Worm (Caenorhabditis elegans) whole organism, young adult: ENCODE data around the gene F08F8.11.

Source experiments
- F37B4.10 ChIP-seq: fragments of 200-800 bp; sonication (Bioruptor generic); IDR thresholded peaks from 2 replicates; pipeline ENCODE4 v1.3.6; 2022; ENCODE audit warnings: missing genetic modification characterization, missing compliant biosample characterization
- F39B2.1 ChIP-seq: fragments of 200-800 bp; sonication (Bioruptor generic); IDR thresholded peaks from 2 replicates; pipeline ENCODE4 v1.3.6; 2022; ENCODE audit warnings: missing genetic modification reagents, missing genetic modification characterization, missing compliant biosample characterization
- F55B11.4 ChIP-seq: sonication (generic microtip); optimal IDR thresholded peaks from 2 replicates; lab custom pipeline; 2016; ENCODE audit warnings: missing compliant biosample characterization, missing genetic modification characterization, borderline replicate concordance; ENCODE audit not compliant: insufficient read depth
- K12H6.12 ChIP-seq: fragments of 200-800 bp; sonication (Bioruptor generic); optimal IDR thresholded peaks from 2 replicates; lab custom pipeline; 2018; ENCODE audit warnings: mild to moderate bottlenecking, missing genetic modification characterization, missing compliant biosample characterization
- T07F8.4 ChIP-seq: sonication (generic microtip); optimal IDR thresholded peaks from 2 replicates; lab custom pipeline; 2016; ENCODE audit warnings: mild to moderate bottlenecking, missing genetic modification characterization, moderate library complexity, missing compliant biosample characterization
- Y53G8AR.9 ChIP-seq: fragments of 200-800 bp; sonication (Bioruptor generic); conservative IDR thresholded peaks from 2 replicates; pipeline ENCODE4 v1.3.6; 2022; ENCODE audit warnings: missing genetic modification reagents, missing genetic modification characterization, missing compliant biosample characterization
- Y67H2A.10 ChIP-seq: fragments of 200-800 bp; sonication (Bioruptor generic); conservative IDR thresholded peaks from 2 replicates; pipeline ENCODE4 v1.3.6; 2022; ENCODE audit warnings: missing genetic modification reagents, missing genetic modification characterization, missing compliant biosample characterization
- athp-1 ChIP-seq: sonication (generic microtip); optimal IDR thresholded peaks from 2 replicates; lab custom pipeline; 2017; ENCODE audit warnings: mild to moderate bottlenecking, missing genetic modification characterization, missing compliant biosample characterization
- attf-6 ChIP-seq: fragments of 200-800 bp; sonication (Bioruptor generic); IDR thresholded peaks from 2 replicates; pipeline ENCODE4 v1.3.6; 2022; ENCODE audit warnings: missing genetic modification reagents, missing genetic modification characterization, missing compliant biosample characterization
- cebp-1 ChIP-seq, 2 experiments: fragments of 200-800 bp in 1 of 2; sonication (Bioruptor generic) in 1 of 2; sonication (generic microtip) in 1 of 2; IDR thresholded peaks in 1 of 2; optimal IDR thresholded peaks in 1 of 2; 2 replicates each; pipeline versions ENCODE4 v1.3.6 to Lab custom; 2017 to 2022; ENCODE audit warnings: missing compliant biosample characterization in 2 of 2, missing genetic modification characterization in 2 of 2, mild to moderate bottlenecking in 1 of 2, missing genetic modification reagents in 1 of 2, moderate library complexity in 1 of 2
- ceh-100 ChIP-seq: fragments of 200-800 bp; sonication (Bioruptor generic); IDR thresholded peaks from 2 replicates; pipeline ENCODE4 v1.3.6; 2022; ENCODE audit warnings: missing genetic modification reagents, missing genetic modification characterization, missing compliant biosample characterization
- ceh-79 ChIP-seq: sonication (generic microtip); optimal IDR thresholded peaks from 2 replicates; lab custom pipeline; 2017; ENCODE audit warnings: mild to moderate bottlenecking, missing genetic modification characterization, missing compliant biosample characterization
- die-1 ChIP-seq: sonication (generic microtip); optimal IDR thresholded peaks from 2 replicates; lab custom pipeline; 2016; ENCODE audit warnings: missing genotype, mild to moderate bottlenecking, missing genetic modification characterization, missing compliant biosample characterization
- dpff-1 ChIP-seq: sonication (generic microtip); optimal IDR thresholded peaks from 2 replicates; lab custom pipeline; 2017; ENCODE audit warnings: mild to moderate bottlenecking, missing genetic modification characterization, missing compliant biosample characterization
- dpl-1 ChIP-seq: fragments of 150-350 bp; optimal IDR thresholded peaks from 2 replicates; lab custom pipeline; 2014; ENCODE audit warnings: missing biosample characterization, missing genetic modification reagents, missing genetic modification characterization
- efl-1 ChIP-seq: fragments of 150-350 bp; optimal IDR thresholded peaks from 2 replicates; lab custom pipeline; 2014; ENCODE audit warnings: missing biosample characterization, missing genetic modification reagents, missing genetic modification characterization
- ets-4 ChIP-seq: fragments of 200-800 bp; sonication (Bioruptor generic); optimal IDR thresholded peaks from 2 replicates; lab custom pipeline; 2018; ENCODE audit warnings: mild to moderate bottlenecking, missing genetic modification characterization, missing compliant biosample characterization
- fkh-3 ChIP-seq: sonication (generic microtip); optimal IDR thresholded peaks from 2 replicates; lab custom pipeline; 2016; ENCODE audit warnings: mild to moderate bottlenecking, missing genetic modification characterization, missing compliant biosample characterization
- him-1 ChIP-seq: sonication (generic microtip); optimal IDR thresholded peaks from 2 replicates; lab custom pipeline; 2016; ENCODE audit warnings: missing genotype, missing genetic modification reagents, missing genetic modification characterization, missing compliant biosample characterization
- hrde-1 ChIP-seq: sonication (generic microtip); optimal IDR thresholded peaks from 2 replicates; lab custom pipeline; 2016; ENCODE audit warnings: missing genetic modification characterization, mild to moderate bottlenecking, missing compliant biosample characterization, moderate library complexity, missing genotype, missing genetic modification reagents, borderline replicate concordance
- let-526 ChIP-seq: fragments of 200-800 bp; sonication (Bioruptor generic); IDR thresholded peaks from 2 replicates; pipeline ENCODE4 v1.3.6; 2022; ENCODE audit warnings: missing genetic modification reagents, missing genetic modification characterization, missing compliant biosample characterization
- let-607 ChIP-seq, 2 experiments: fragments of 200-800 bp in 1 of 2; sonication (Bioruptor generic) in 1 of 2; sonication (generic microtip) in 1 of 2; optimal IDR thresholded peaks; 2 replicates each; lab custom pipeline; 2016 to 2018; ENCODE audit warnings: mild to moderate bottlenecking in 2 of 2, missing compliant biosample characterization in 2 of 2, missing genetic modification characterization in 2 of 2, moderate library complexity in 2 of 2, missing genotype in 1 of 2
- lin-35 ChIP-seq, 3 experiments: fragments of 150-350 bp in 2 of 3; sonication (generic microtip) in 1 of 3; optimal IDR thresholded peaks; 2 replicates each; lab custom pipeline; 2014 to 2018; ENCODE audit warnings: missing biosample characterization in 3 of 3, missing genetic modification characterization in 3 of 3, missing genetic modification reagents in 3 of 3
- lin-54 ChIP-seq: fragments of 200-800 bp; sonication (Bioruptor generic); optimal IDR thresholded peaks from 2 replicates; lab custom pipeline; 2018; ENCODE audit warnings: mild to moderate bottlenecking, missing genetic modification characterization, missing compliant biosample characterization
- mes-4 ChIP-seq: sonication (generic microtip); optimal IDR thresholded peaks from 2 replicates; lab custom pipeline; 2016; ENCODE audit warnings: missing genotype, missing genetic modification characterization, missing compliant biosample characterization
- nfya-1 ChIP-seq: sonication (generic microtip); optimal IDR thresholded peaks from 2 replicates; lab custom pipeline; 2017; ENCODE audit warnings: antibody characterized with exemption, missing compliant biosample characterization, missing genetic modification characterization, borderline replicate concordance; ENCODE audit not compliant: insufficient read depth
- pbrm-1 ChIP-seq: fragments of 200-800 bp; sonication (Bioruptor generic); IDR thresholded peaks from 2 replicates; pipeline ENCODE4 v1.3.6; 2022; ENCODE audit warnings: missing genetic modification reagents, missing genetic modification characterization, missing compliant biosample characterization
- pha-4 ChIP-seq: fragments of 150-350 bp; sonication (generic microtip); optimal IDR thresholded peaks from 2 replicates; lab custom pipeline; 2014; ENCODE audit warnings: missing biosample characterization, missing genetic modification reagents, missing genetic modification characterization
- rpc-1 ChIP-seq, 2 experiments: fragments of 150-350 bp in 1 of 2; sonication (generic microtip) in 1 of 2; optimal IDR thresholded peaks; 2 replicates each; lab custom pipeline; 2014 to 2018; ENCODE audit warnings: missing biosample characterization in 1 of 2, missing genetic modification characterization in 1 of 2, missing genetic modification reagents in 1 of 2, missing genotype in 1 of 2
- sea-2 ChIP-seq: fragments of 200-800 bp; sonication (Bioruptor generic); IDR thresholded peaks from 2 replicates; pipeline ENCODE4 v1.3.6; 2022; ENCODE audit warnings: missing genetic modification characterization, missing compliant biosample characterization
- snpc-1.3 ChIP-seq: sonication (generic microtip); optimal IDR thresholded peaks from 2 replicates; lab custom pipeline; 2017; ENCODE audit warnings: missing genetic modification characterization, mild to moderate bottlenecking, missing compliant biosample characterization, antibody characterized with exemption, moderate library complexity, missing genotype, missing genetic modification reagents; ENCODE audit not compliant: insufficient read depth
- somi-1 ChIP-seq: fragments of 200-800 bp; sonication (Bioruptor generic); optimal IDR thresholded peaks from 2 replicates; lab custom pipeline; 2018; ENCODE audit warnings: mild to moderate bottlenecking, missing genetic modification characterization, missing compliant biosample characterization
- tbp1 ChIP-seq: fragments of 200-800 bp; sonication (Bioruptor generic); optimal IDR thresholded peaks from 2 replicates; lab custom pipeline; 2018; ENCODE audit warnings: mild to moderate bottlenecking, missing genetic modification characterization, missing compliant biosample characterization
- unc-62 ChIP-seq: fragments of 150-350 bp; optimal IDR thresholded peaks from 2 replicates; lab custom pipeline; 2014; ENCODE audit warnings: missing biosample characterization, missing genetic modification reagents, missing genetic modification characterization
- zfh-2 ChIP-seq: fragments of 200-800 bp; sonication (Bioruptor generic); conservative IDR thresholded peaks from 2 replicates; pipeline ENCODE4 v1.3.6; 2022; ENCODE audit warnings: missing genetic modification reagents, missing genetic modification characterization, missing compliant biosample characterization
- ztf-3 ChIP-seq: fragments of 200-800 bp; sonication (Bioruptor generic); optimal IDR thresholded peaks from 2 replicates; lab custom pipeline; 2018; ENCODE audit warnings: mild to moderate bottlenecking, missing genetic modification characterization, missing compliant biosample characterization

Gene F08F8.11

DNA sequence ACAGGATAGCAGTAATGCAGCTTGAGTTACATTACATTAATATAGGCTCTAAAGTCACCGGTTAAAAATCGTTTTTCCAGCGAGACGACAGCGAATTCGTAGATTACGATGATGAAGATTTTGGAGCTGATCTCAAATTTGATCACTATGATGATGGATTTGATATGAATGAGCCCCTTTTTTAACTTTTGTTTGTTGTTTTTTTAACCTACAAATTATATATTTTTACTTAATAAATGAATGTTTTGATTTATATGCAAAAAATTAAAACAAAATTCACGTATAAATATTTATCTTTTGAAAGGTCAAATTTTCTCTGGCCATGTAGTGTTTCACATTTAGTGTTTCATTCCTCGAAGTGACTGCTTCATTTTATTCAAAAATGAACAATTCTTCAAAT, 22.3 kb upstream of the F08F8.11 start, which contains the start of gene F08F8.6:
TSS of gene F08F8.6 (plus strand) at position 301 of the 400 bp plus-strand sequence.
- TF ChIP-seq ceh-79 = no peak
- no peak for TF ChIP-seq ets-4 (GFP tag; lab: Kevin White, UChicago)
- no peak for TF ChIP-seq tbp1 (GFP tag; lab: Kevin White, UChicago)
- TF ChIP-seq attf-6 (GFP tag; lab: Robert Waterston, UW) = no peak
- TF ChIP-seq F37B4.10 (GFP tag; lab: Robert Waterston, UW) = no peak
- no peak for TF ChIP-seq dpff-1 (tag; lab: Kevin White, UChicago)
- TF ChIP-seq nfya-1 (tag; lab: Kevin White, UChicago) = no peak
- TF ChIP-seq mes-4 = no peak
- no peak for TF ChIP-seq lin-54 (GFP tag; lab: Kevin White, UChicago)
- TF ChIP-seq hrde-1 (tag; lab: Kevin White, UChicago) = no peak
- no peak for TF ChIP-seq F39B2.1 (GFP tag; lab: Robert Waterston, UW)
- no peak for TF ChIP-seq cebp-1 (GFP tag; IDR thresholded peaks at IDR 0.05; lab: Robert Waterston, UW)
- TF ChIP-seq cebp-1 (tag; optimal IDR thresholded peaks at IDR 0.05; lab: Kevin White, UChicago) = no peak
- TF ChIP-seq let-607 (tag; optimal IDR thresholded peaks at IDR 0.05; lab: Kevin White, UChicago) = no peak
- TF ChIP-seq snpc-1.3 (tag; lab: Kevin White, UChicago) = no peak
- no peak for TF ChIP-seq ceh-100 (GFP tag; lab: Robert Waterston, UW)
- TF ChIP-seq F55B11.4 (tag; lab: Kevin White, UChicago) = no peak
- TF ChIP-seq pha-4 (tag; lab: Kevin White, UChicago) = no peak
- no peak for TF ChIP-seq sea-2 (GFP tag; lab: Robert Waterston, UW)
- TF ChIP-seq dpl-1 (GFP tag; lab: Kevin White, UChicago) = no peak
- TF ChIP-seq lin-35 (GFP tag; optimal IDR thresholded peaks at IDR 0.05; lab: Kevin White, UChicago) = no peak

DNA sequence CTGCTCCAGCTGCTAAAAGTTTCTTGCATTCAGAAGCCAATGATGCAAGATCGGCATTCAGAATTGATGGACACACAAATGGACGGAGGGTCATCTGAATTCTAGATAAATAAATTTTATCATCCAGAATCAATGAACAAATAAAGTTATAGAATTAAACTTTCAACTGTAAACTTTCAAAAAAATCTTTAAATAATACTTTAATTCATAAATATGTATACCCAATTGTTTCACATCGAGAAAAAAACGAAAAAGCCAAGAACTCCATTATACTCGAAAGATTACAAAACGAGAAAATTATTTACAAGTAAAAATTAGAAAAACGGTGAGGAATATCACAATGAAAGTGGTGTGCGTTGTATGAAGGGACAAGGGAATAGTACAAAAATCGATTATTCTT, 18.7 kb upstream of the F08F8.11 start, which contains the start of gene F08F8.7:
TSS of gene F08F8.7 (minus strand) at position 101 of the 400 bp plus-strand sequence.
- TF ChIP-seq Y53G8AR.9 (GFP tag; lab: Robert Waterston, UW) (no peak), Y67H2A.10 (GFP tag; lab: Robert Waterston, UW) (no peak), K12H6.12 (tag; lab: Kevin White, UChicago) (no peak), ceh-100 (GFP tag; lab: Robert Waterston, UW) (no peak), pha-4 (tag; lab: Kevin White, UChicago) (no peak), rpc-1 (optimal IDR thresholded peaks at IDR 0.05; lab: Kevin White, UChicago) (no peak), rpc-1 (tag; optimal IDR thresholded peaks at IDR 0.05; lab: Kevin White, UChicago) (no peak), let-526 (no peak), efl-1 (GFP tag; lab: Kevin White, UChicago) (no peak), T07F8.4 (tag; lab: Kevin White, UChicago) (no peak), athp-1 (no peak), him-1 (tag; lab: Kevin White, UChicago) (no peak), die-1 (tag; lab: Kevin White, UChicago) (no peak), somi-1 (GFP tag; lab: Kevin White, UChicago) (no peak), fkh-3 (tag; lab: Kevin White, UChicago) (no peak), ztf-3 (no peak), zfh-2 (no peak), pbrm-1 (GFP tag; lab: Robert Waterston, UW) (no peak), unc-62 (no peak)
